Worm (Caenorhabditis elegans) whole organism, mixed stage, embryonic: ENCODE measurements around the gene H12I19.115.
A peak's percentile ranks its signal among the peaks of the same experiment; 100 is the strongest.

Experiments
- bed-3 ChIP-seq: fragments of 200-800 bp; sonication (Bioruptor generic); optimal IDR thresholded peaks from 3 replicates; lab custom pipeline; 2018; ENCODE audit warnings: mild to moderate bottlenecking, missing genetic modification characterization, moderate library complexity, missing compliant biosample characterization
- blmp-1 ChIP-seq: fragments of 150-350 bp; optimal IDR thresholded peaks from 2 replicates; lab custom pipeline; 2014; ENCODE audit warnings: missing biosample characterization, missing genetic modification characterization
- ceh-39 ChIP-seq: fragments of 150-350 bp; optimal IDR thresholded peaks from 2 replicates; lab custom pipeline; 2014; ENCODE audit warnings: missing biosample characterization, missing genetic modification characterization
- ceh-43 ChIP-seq: fragments of 200-800 bp; sonication (Bioruptor generic); optimal IDR thresholded peaks from 2 replicates; lab custom pipeline; 2018; ENCODE audit warnings: mild to moderate bottlenecking, missing genetic modification characterization, moderate library complexity, missing compliant biosample characterization
- ceh-83 ChIP-seq: fragments of 200-800 bp; sonication (Bioruptor generic); optimal IDR thresholded peaks from 2 replicates; lab custom pipeline; 2018; ENCODE audit warnings: mild to moderate bottlenecking, missing genetic modification characterization, missing compliant biosample characterization
- ces-1 ChIP-seq: fragments of 150-350 bp; optimal IDR thresholded peaks from 2 replicates; lab custom pipeline; 2014; ENCODE audit warnings: missing biosample characterization, missing genetic modification reagents, missing genetic modification characterization
- drap-1 ChIP-seq: fragments of 200-800 bp; sonication (Bioruptor generic); optimal IDR thresholded peaks from 3 replicates; lab custom pipeline; 2018; ENCODE audit warnings: mild to moderate bottlenecking, missing genetic modification characterization, missing compliant biosample characterization
- elt-1 ChIP-seq: sonication (generic microtip); optimal IDR thresholded peaks from 2 replicates; lab custom pipeline; 2017; ENCODE audit warnings: missing genetic modification characterization, mild to moderate bottlenecking, missing compliant biosample characterization, antibody characterized with exemption, moderate library complexity, borderline replicate concordance; ENCODE audit not compliant: insufficient read depth
- elt-3 ChIP-seq: fragments of 150-350 bp; optimal IDR thresholded peaks from 2 replicates; lab custom pipeline; 2014; ENCODE audit warnings: missing biosample characterization, missing genetic modification characterization
- flh-1 ChIP-seq: fragments of 200-800 bp; sonication (Bioruptor generic); optimal IDR thresholded peaks from 2 replicates; lab custom pipeline; 2018; ENCODE audit warnings: mild to moderate bottlenecking, missing genetic modification characterization, moderate library complexity, missing compliant biosample characterization
- ham-2 ChIP-seq: fragments of 200-800 bp; sonication (Bioruptor generic); optimal IDR thresholded peaks from 2 replicates; lab custom pipeline; 2018; ENCODE audit warnings: mild to moderate bottlenecking, missing genetic modification characterization, missing compliant biosample characterization
- hlh-1 ChIP-seq: fragments of 150-350 bp; optimal IDR thresholded peaks from 2 replicates; lab custom pipeline; 2014; ENCODE audit warnings: missing biosample characterization, missing genetic modification reagents, missing genetic modification characterization
- lin-13 ChIP-seq: fragments of 150-350 bp; optimal IDR thresholded peaks from 2 replicates; lab custom pipeline; 2014; ENCODE audit warnings: missing biosample characterization, missing genetic modification characterization
- lin-32 ChIP-seq: fragments of 200-800 bp; sonication (Bioruptor generic); optimal IDR thresholded peaks from 2 replicates; lab custom pipeline; 2018; ENCODE audit warnings: mild to moderate bottlenecking, missing genetic modification characterization, missing compliant biosample characterization
- lsy-2 ChIP-seq: fragments of 150-350 bp; optimal IDR thresholded peaks from 2 replicates; lab custom pipeline; 2014; ENCODE audit warnings: missing biosample characterization, missing genetic modification characterization
- mab-5 ChIP-seq: fragments of 150-350 bp; optimal IDR thresholded peaks from 2 replicates; lab custom pipeline; 2014; ENCODE audit warnings: missing biosample characterization, missing genetic modification characterization
- mep-1 ChIP-seq: fragments of 150-350 bp; optimal IDR thresholded peaks from 2 replicates; lab custom pipeline; 2017; ENCODE audit warnings: missing biosample characterization, missing genetic modification reagents, missing genetic modification characterization, inconsistent platforms
- mls-2 ChIP-seq: sonication (generic microtip); optimal IDR thresholded peaks from 2 replicates; lab custom pipeline; 2016; ENCODE audit warnings: mild to moderate bottlenecking, missing genetic modification characterization, moderate library complexity, missing compliant biosample characterization
- nhr-12 ChIP-seq: fragments of 150-350 bp; optimal IDR thresholded peaks from 2 replicates; lab custom pipeline; 2014; ENCODE audit warnings: missing biosample characterization, missing genetic modification characterization
- nhr-2 ChIP-seq: fragments of 150-350 bp; optimal IDR thresholded peaks from 2 replicates; lab custom pipeline; 2014; ENCODE audit warnings: missing biosample characterization, missing genetic modification characterization
- nhr-237 ChIP-seq: fragments of 150-350 bp; optimal IDR thresholded peaks from 2 replicates; lab custom pipeline; 2014; ENCODE audit warnings: missing biosample characterization, missing genetic modification characterization
- nhr-28 ChIP-seq: fragments of 150-350 bp; optimal IDR thresholded peaks from 2 replicates; lab custom pipeline; 2014; ENCODE audit warnings: missing biosample characterization, missing genetic modification characterization
- nhr-76 ChIP-seq: sonication (generic microtip); optimal IDR thresholded peaks from 2 replicates; lab custom pipeline; 2017; ENCODE audit warnings: missing biosample characterization, missing genetic modification characterization
- pha-4 ChIP-seq: fragments of 150-350 bp; optimal IDR thresholded peaks from 2 replicates; lab custom pipeline; 2018; ENCODE audit warnings: missing biosample characterization, missing genetic modification reagents, missing genetic modification characterization
- sem-2 ChIP-seq: fragments of 200-800 bp; sonication (Bioruptor generic); optimal IDR thresholded peaks from 2 replicates; lab custom pipeline; 2018; ENCODE audit warnings: mild to moderate bottlenecking, missing genetic modification characterization, missing compliant biosample characterization
- snpc-4 ChIP-seq: fragments of 150-350 bp; optimal IDR thresholded peaks from 2 replicates; lab custom pipeline; 2014; ENCODE audit warnings: missing biosample characterization, missing genetic modification characterization
- sptf-1 ChIP-seq: sonication (generic microtip); optimal IDR thresholded peaks from 2 replicates; lab custom pipeline; 2017; ENCODE audit warnings: mild to moderate bottlenecking, missing genetic modification characterization, moderate library complexity, missing compliant biosample characterization
- tbx-8 ChIP-seq: fragments of 200-800 bp; sonication (Bioruptor generic); optimal IDR thresholded peaks from 2 replicates; lab custom pipeline; 2018; ENCODE audit warnings: mild to moderate bottlenecking, missing genetic modification characterization, moderate library complexity, missing compliant biosample characterization
- unc-120 ChIP-seq: sonication (generic microtip); optimal IDR thresholded peaks from 2 replicates; lab custom pipeline; 2017; ENCODE audit warnings: missing genetic modification characterization, missing compliant biosample characterization; ENCODE audit not compliant: poor library complexity, severe bottlenecking
- unc-39 ChIP-seq: fragments of 150-350 bp; optimal IDR thresholded peaks from 2 replicates; lab custom pipeline; 2014; ENCODE audit warnings: missing biosample characterization, missing genetic modification characterization
- unc-62 ChIP-seq: fragments of 150-350 bp; optimal IDR thresholded peaks from 2 replicates; lab custom pipeline; 2014; ENCODE audit warnings: missing biosample characterization, missing genetic modification reagents, missing genetic modification characterization
- zip-8 ChIP-seq: fragments of 150-350 bp; optimal IDR thresholded peaks from 2 replicates; lab custom pipeline; 2014; ENCODE audit warnings: missing biosample characterization, missing genetic modification characterization
- ztf-11 ChIP-seq: fragments of 150-350 bp; optimal IDR thresholded peaks from 2 replicates; lab custom pipeline; 2014; ENCODE audit warnings: missing biosample characterization, missing genetic modification characterization

The H12I19.115 gene

DNA sequence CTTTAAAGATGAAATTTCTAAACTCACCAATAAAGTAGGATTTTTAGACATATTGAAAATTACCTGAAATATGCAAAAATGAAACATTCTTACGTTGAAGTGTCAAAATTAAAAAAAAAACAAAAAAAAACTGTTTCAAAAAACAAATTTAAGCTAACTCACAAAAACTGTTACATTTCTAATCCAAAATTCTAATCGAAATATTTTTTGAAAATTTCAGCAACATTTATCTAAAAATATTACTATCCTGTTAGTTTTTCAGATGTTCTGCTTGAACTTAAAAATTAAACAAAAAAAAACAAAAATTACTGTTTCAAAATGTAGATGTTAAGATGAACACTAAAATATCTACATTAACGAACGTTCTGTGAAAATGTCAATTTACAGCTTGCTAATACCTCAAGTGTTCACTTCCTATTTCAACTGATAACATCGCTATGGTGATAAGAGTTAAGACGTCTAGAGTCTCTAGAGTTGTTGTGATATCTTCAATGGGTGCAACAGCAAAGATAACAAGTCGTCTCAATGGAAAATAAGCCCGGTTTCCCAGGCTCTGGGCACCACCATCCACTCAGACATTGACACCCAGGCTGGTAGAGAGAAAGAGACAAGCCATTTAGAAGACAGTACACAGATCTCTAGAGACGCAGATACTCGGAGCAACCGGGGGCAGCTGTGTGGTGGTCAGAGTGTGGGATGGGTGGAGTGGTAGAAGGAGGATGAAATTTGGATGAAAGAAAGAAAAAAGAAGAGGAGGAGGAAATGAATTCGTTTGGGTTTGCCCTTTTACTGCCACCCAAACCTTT lies at the start of gene H12I19.115:
Gene H12I19.115, minus strand, starts transcription at position 51 of the 806 bp plus-strand sequence.
- no peak for TF ChIP-seq mep-1 (tag; lab: Kevin White, UChicago)
- no peak for TF ChIP-seq mls-2
- no peak for TF ChIP-seq lin-13 (tag; lab: Kevin White, UChicago)
- TF ChIP-seq ceh-83 (GFP tag; lab: Kevin White, UChicago): peak; percentile 16
- no peak for TF ChIP-seq ceh-39
- TF ChIP-seq lin-32 (GFP tag; lab: Kevin White, UChicago): peak; percentile 28
- TF ChIP-seq hlh-1 (tag; lab: Kevin White, UChicago): peak; percentile 94
- peak; percentile 13 for TF ChIP-seq unc-62 (GFP tag; lab: Kevin White, UChicago)
- TF ChIP-seq nhr-12 (tag; lab: Kevin White, UChicago): no peak
- TF ChIP-seq blmp-1 (tag; lab: Kevin White, UChicago): no peak
- no peak for TF ChIP-seq unc-39 (tag; lab: Kevin White, UChicago)
- no peak for TF ChIP-seq sptf-1
- TF ChIP-seq nhr-28 (tag; lab: Kevin White, UChicago): no peak
- peak; percentile 57 for TF ChIP-seq ces-1 (GFP tag; lab: Kevin White, UChicago)
- no peak for TF ChIP-seq ceh-43 (GFP tag; lab: Kevin White, UChicago)
- TF ChIP-seq drap-1 (GFP tag; lab: Kevin White, UChicago): no peak
- TF ChIP-seq nhr-2 (tag; lab: Kevin White, UChicago): no peak

- no peak for TF ChIP-seq tbx-8 (GFP tag; lab: Kevin White, UChicago)
- no peak for TF ChIP-seq pha-4 (tag; lab: Kevin White, UChicago)
- TF ChIP-seq mep-1 (tag; lab: Kevin White, UChicago): no peak
- no peak for TF ChIP-seq ceh-43 (GFP tag; lab: Kevin White, UChicago)
- no peak for TF ChIP-seq sem-2 (GFP tag; lab: Kevin White, UChicago)
- no peak for TF ChIP-seq unc-62 (GFP tag; lab: Kevin White, UChicago)
- TF ChIP-seq snpc-4 (tag; lab: Kevin White, UChicago): no peak
- no peak for TF ChIP-seq ham-2 (GFP tag; lab: Kevin White, UChicago)
- TF ChIP-seq unc-120 (tag; lab: Kevin White, UChicago): no peak
- no peak for TF ChIP-seq nhr-2 (tag; lab: Kevin White, UChicago)
- TF ChIP-seq ces-1 (GFP tag; lab: Kevin White, UChicago): no peak
- TF ChIP-seq elt-1: no peak
- TF ChIP-seq lsy-2 (tag; lab: Kevin White, UChicago): no peak
- TF ChIP-seq mab-5 (tag; lab: Kevin White, UChicago): no peak
- TF ChIP-seq sptf-1: no peak
Observed at ce11 chrIV:14177058-14177457, 49.4 kb upstream of the H12I19.115 start, which contains the start of gene R05A10.2. Gene R05A10.2, plus strand, starts transcription at chrIV:14177271.

ce11 chrIV:14176373-14176772 lies 48.7 kb upstream of the H12I19.115 start, which contains the start of gene R05A10.3:
Gene R05A10.3, minus strand, starts transcription at chrIV:14176473.
- TF ChIP-seq lin-13 (tag; lab: Kevin White, UChicago): no peak
- TF ChIP-seq elt-1: no peak
- no peak for TF ChIP-seq zip-8 (tag; lab: Kevin White, UChicago)
- no peak for TF ChIP-seq blmp-1 (tag; lab: Kevin White, UChicago)
- no peak for TF ChIP-seq nhr-76 (tag; lab: Kevin White, UChicago)
- TF ChIP-seq ceh-39: no peak
- no peak for TF ChIP-seq bed-3
- TF ChIP-seq ces-1 (GFP tag; lab: Kevin White, UChicago): no peak
- TF ChIP-seq tbx-8 (GFP tag; lab: Kevin White, UChicago): no peak
- no peak for TF ChIP-seq ztf-11 (tag; lab: Kevin White, UChicago)
- no peak for TF ChIP-seq drap-1 (GFP tag; lab: Kevin White, UChicago)
- TF ChIP-seq elt-3 (tag; lab: Kevin White, UChicago): no peak
- TF ChIP-seq snpc-4 (tag; lab: Kevin White, UChicago): no peak
- no peak for TF ChIP-seq unc-62 (GFP tag; lab: Kevin White, UChicago)
- TF ChIP-seq ham-2 (GFP tag; lab: Kevin White, UChicago): no peak
- no peak for TF ChIP-seq flh-1 (GFP tag; lab: Kevin White, UChicago)
- TF ChIP-seq pha-4 (tag; lab: Kevin White, UChicago): no peak
- no peak for TF ChIP-seq nhr-237 (tag; lab: Kevin White, UChicago)
- TF ChIP-seq mls-2: no peak
- no peak for TF ChIP-seq lin-32 (GFP tag; lab: Kevin White, UChicago)
